Worm (Caenorhabditis elegans): ENCODE results near the gene srt-67.

ce11 chrV:5239404-5239803, 17.9 kb downstream of the srt-67 start, which contains the start of gene C52A10.3:
- TF ChIP-seq C04F5.9 (tag; optimal IDR thresholded peaks at IDR 0.05): no peak
- no peak for TF ChIP-seq mdl-1 (tag; optimal IDR thresholded peaks at IDR 0.05)
- no peak for TF ChIP-seq lsy-2 (tag; optimal IDR thresholded peaks at IDR 0.05)
- no peak for TF ChIP-seq elt-2 (tag; optimal IDR thresholded peaks at IDR 0.05)
- no peak for TF ChIP-seq dpl-1 (GFP tag; optimal IDR thresholded peaks at IDR 0.05)
- TF ChIP-seq zag-1 (tag; optimal IDR thresholded peaks at IDR 0.05): no peak
- TF ChIP-seq nhr-237 (tag; optimal IDR thresholded peaks at IDR 0.05): no peak
- no peak for TF ChIP-seq elt-3 (tag; optimal IDR thresholded peaks at IDR 0.05)
- TF ChIP-seq Y116A8C.19 (tag; optimal IDR thresholded peaks at IDR 0.05; ENCODE audit: borderline replicate concordance): no peak

Data from whole organism, L1 larva.